Worm (Caenorhabditis elegans): Measurements from ENCODE around the gene mig-18.

ce11 chrIII:13402934-13403333 is at the start of gene mig-18:
- TF ChIP-seq ztf-11 (tag; optimal IDR thresholded peaks at IDR 0.05) (no peak), pha-4 (tag; optimal IDR thresholded peaks at IDR 0.05) (no peak), ztf-4 (tag; optimal IDR thresholded peaks at IDR 0.05) (no peak), aly-2 (tag; optimal IDR thresholded peaks at IDR 0.05) (no peak), nfya-1 (tag; optimal IDR thresholded peaks at IDR 0.05; ENCODE audit: insufficient read depth) (no peak), zag-1 (tag; optimal IDR thresholded peaks at IDR 0.05) (no peak)
